Worm (Caenorhabditis elegans) whole organism, L2 larva: Measurements from ENCODE around the gene grl-3.

Experiments used
- C34F6.9 ChIP-seq: fragments of 150-350 bp; optimal IDR thresholded peaks from 2 replicates; lab custom pipeline; 2014; ENCODE audit warnings: missing biosample characterization, missing genetic modification characterization
- R02D3.7 ChIP-seq: fragments of 150-350 bp; optimal IDR thresholded peaks from 2 replicates; lab custom pipeline; 2014; ENCODE audit warnings: missing biosample characterization, missing genetic modification characterization
- Y55F3AM.14 ChIP-seq: fragments of 200-800 bp; sonication (Bioruptor generic); optimal IDR thresholded peaks from 2 replicates; lab custom pipeline; 2018; ENCODE audit warnings: mild to moderate bottlenecking, missing genetic modification characterization, missing compliant biosample characterization
- ZK546.5 ChIP-seq: sonication (generic microtip); optimal IDR thresholded peaks from 2 replicates; lab custom pipeline; 2017; ENCODE audit warnings: missing biosample characterization, missing genetic modification characterization
- alr-1 ChIP-seq: fragments of 150-350 bp; optimal IDR thresholded peaks from 2 replicates; lab custom pipeline; 2014; ENCODE audit warnings: missing biosample characterization, missing genetic modification characterization
- ama-1 ChIP-seq: fragments of 150-350 bp; optimal IDR thresholded peaks from 2 replicates; lab custom pipeline; 2018; ENCODE audit warnings: inconsistent platforms
- blmp-1 ChIP-seq: sonication (generic microtip); optimal IDR thresholded peaks from 2 replicates; lab custom pipeline; 2017; ENCODE audit warnings: missing genetic modification characterization, mild to moderate bottlenecking, missing compliant biosample characterization, antibody characterized with exemption, moderate library complexity; ENCODE audit not compliant: insufficient read depth
- ceh-16 ChIP-seq: fragments of 150-350 bp; optimal IDR thresholded peaks from 2 replicates; lab custom pipeline; 2014; ENCODE audit warnings: missing biosample characterization, missing genetic modification characterization
- ceh-82 ChIP-seq: fragments of 150-350 bp; optimal IDR thresholded peaks from 2 replicates; lab custom pipeline; 2014; ENCODE audit warnings: missing biosample characterization, missing genetic modification characterization
- crh-2 ChIP-seq: sonication (generic microtip); optimal IDR thresholded peaks from 2 replicates; lab custom pipeline; 2017; ENCODE audit warnings: missing biosample characterization, missing genetic modification characterization
- dmd-4 ChIP-seq: sonication (generic microtip); optimal IDR thresholded peaks from 2 replicates; lab custom pipeline; 2017; ENCODE audit warnings: missing biosample characterization, missing genetic modification characterization
- egl-27 ChIP-seq: sonication (generic microtip); optimal IDR thresholded peaks from 3 replicates; lab custom pipeline; 2017; ENCODE audit warnings: missing biosample characterization, missing genetic modification reagents, missing genetic modification characterization
- elt-1 ChIP-seq: fragments of 150-350 bp; optimal IDR thresholded peaks from 2 replicates; lab custom pipeline; 2014; ENCODE audit warnings: missing biosample characterization, missing genetic modification characterization
- elt-3 ChIP-seq: sonication (generic microtip); optimal IDR thresholded peaks from 2 replicates; lab custom pipeline; 2017; ENCODE audit warnings: missing biosample characterization, missing genetic modification characterization
- gmeb-1 ChIP-seq: fragments of 150-350 bp; optimal IDR thresholded peaks from 2 replicates; lab custom pipeline; 2014; ENCODE audit warnings: missing biosample characterization, missing genetic modification characterization
- lin-11 ChIP-seq: fragments of 150-350 bp; sonication (generic microtip); optimal IDR thresholded peaks from 2 replicates; lab custom pipeline; 2014; ENCODE audit warnings: missing biosample characterization, missing genetic modification characterization, inconsistent platforms, mixed read lengths
- lin-13 ChIP-seq: fragments of 150-350 bp; optimal IDR thresholded peaks from 2 replicates; lab custom pipeline; 2014; ENCODE audit warnings: missing biosample characterization, missing genetic modification reagents, missing genetic modification characterization
- lin-39 ChIP-seq: fragments of 150-350 bp; optimal IDR thresholded peaks from 2 replicates; lab custom pipeline; 2014; ENCODE audit warnings: missing biosample characterization, missing genetic modification reagents, missing genetic modification characterization
- lsy-2 ChIP-seq, 2 experiments: fragments of 150-350 bp in 1 of 2; sonication (generic microtip) in 1 of 2; optimal IDR thresholded peaks; 2 replicates each; lab custom pipeline; 2014 to 2017; ENCODE audit warnings: missing biosample characterization in 2 of 2, missing genetic modification characterization in 2 of 2
- mbf-1 ChIP-seq: sonication (generic microtip); optimal IDR thresholded peaks from 2 replicates; lab custom pipeline; 2017; ENCODE audit warnings: missing biosample characterization, missing genetic modification characterization
- mdl-1 ChIP-seq, 2 experiments: fragments of 150-350 bp in 1 of 2; sonication (generic microtip) in 1 of 2; optimal IDR thresholded peaks; 2 replicates each; lab custom pipeline; 2017; ENCODE audit warnings: missing biosample characterization in 2 of 2, missing genetic modification characterization in 2 of 2
- nhr-12 ChIP-seq: fragments of 150-350 bp; optimal IDR thresholded peaks from 2 replicates; lab custom pipeline; 2014; ENCODE audit warnings: missing biosample characterization, missing genetic modification characterization
- nhr-129 ChIP-seq: fragments of 150-350 bp; optimal IDR thresholded peaks from 2 replicates; lab custom pipeline; 2014; ENCODE audit warnings: missing biosample characterization, missing genetic modification characterization
- nhr-21 ChIP-seq: fragments of 150-350 bp; optimal IDR thresholded peaks from 2 replicates; lab custom pipeline; 2014; ENCODE audit warnings: missing biosample characterization, missing genetic modification characterization
- nhr-23 ChIP-seq: fragments of 150-350 bp; optimal IDR thresholded peaks from 2 replicates; lab custom pipeline; 2014; ENCODE audit warnings: missing biosample characterization, missing genetic modification reagents, missing genetic modification characterization
- nhr-25 ChIP-seq: fragments of 150-350 bp; sonication (generic microtip); optimal IDR thresholded peaks from 3 replicates; lab custom pipeline; 2014; ENCODE audit warnings: missing biosample characterization, missing genetic modification characterization
- nhr-77 ChIP-seq: fragments of 150-350 bp; optimal IDR thresholded peaks from 2 replicates; lab custom pipeline; 2014; ENCODE audit warnings: missing biosample characterization, missing genetic modification characterization
- sma-3 ChIP-seq: sonication (generic microtip); optimal IDR thresholded peaks from 2 replicates; lab custom pipeline; 2016; ENCODE audit warnings: missing genetic modification reagents, missing genetic modification characterization, missing compliant biosample characterization
- snpc-4 ChIP-seq: fragments of 150-350 bp; optimal IDR thresholded peaks from 2 replicates; lab custom pipeline; 2014; ENCODE audit warnings: missing biosample characterization, missing genetic modification characterization
- unc-39 ChIP-seq: fragments of 150-350 bp; optimal IDR thresholded peaks from 2 replicates; lab custom pipeline; 2014; ENCODE audit warnings: missing biosample characterization, missing genetic modification characterization
- unc-62 ChIP-seq: fragments of 150-350 bp; optimal IDR thresholded peaks from 2 replicates; lab custom pipeline; 2014; ENCODE audit warnings: missing biosample characterization, missing genetic modification reagents, missing genetic modification characterization
- zag-1 ChIP-seq: fragments of 150-350 bp; optimal IDR thresholded peaks from 2 replicates; lab custom pipeline; 2014; ENCODE audit warnings: missing biosample characterization, missing genetic modification characterization
- ztf-1 ChIP-seq: fragments of 200-800 bp; sonication (Bioruptor generic); conservative IDR thresholded peaks from 2 replicates; pipeline ENCODE4 v1.3.6; 2022; ENCODE audit warnings: missing genetic modification characterization, missing compliant biosample characterization
- ztf-4 ChIP-seq: fragments of 150-350 bp; optimal IDR thresholded peaks from 2 replicates; lab custom pipeline; 2014; ENCODE audit warnings: missing biosample characterization, missing genetic modification characterization

Gene grl-3

ce11 chrV:11421605-11422004 lies 10.3 kb downstream of the grl-3 start, which contains the start of gene des-2:
des-2 (minus strand) TSS chrV:11421705.
- TF ChIP-seq zag-1 (tag; lab: Kevin White, UChicago) (no peak), alr-1 (tag; lab: Kevin White, UChicago) (no peak)

ce11 chrV:11424565-11424964 lies 13.3 kb downstream of the grl-3 start, which contains the start of gene T26H10.2:
T26H10.2 (minus strand) TSS chrV:11424665.
- no peak for TF ChIP-seq crh-2
- TF ChIP-seq nhr-12 (tag; lab: Kevin White, UChicago) = no peak
- TF ChIP-seq sma-3 = no peak
- no peak for TF ChIP-seq ZK546.5
- no peak for TF ChIP-seq nhr-77 (tag; lab: Kevin White, UChicago)
- no peak for TF ChIP-seq lin-39 (tag; lab: Kevin White, UChicago)
- no peak for TF ChIP-seq unc-62
- TF ChIP-seq ceh-82 (tag; lab: Kevin White, UChicago) = no peak
- no peak for TF ChIP-seq lin-11 (tag; lab: Kevin White, UChicago)
- no peak for TF ChIP-seq egl-27 (tag; lab: Kevin White, UChicago)
- no peak for TF ChIP-seq lin-13 (GFP tag; lab: Kevin White, UChicago)
- TF ChIP-seq mdl-1 (tag; optimal IDR thresholded peaks at IDR 0.05; lab: Kevin White, UChicago) = no peak
- no peak for TF ChIP-seq ztf-1 (GFP tag; lab: Robert Waterston, UW)
- TF ChIP-seq alr-1 (tag; lab: Kevin White, UChicago) = no peak
- no peak for TF ChIP-seq R02D3.7
- no peak for TF ChIP-seq lsy-2 (tag; optimal IDR thresholded peaks at IDR 0.05; lab: Kevin White, UChicago)
- no peak for TF ChIP-seq ztf-4
- TF ChIP-seq snpc-4 = no peak
- no peak for TF ChIP-seq gmeb-1 (tag; lab: Kevin White, UChicago)

- TF ChIP-seq nhr-25 (tag; lab: Kevin White, UChicago) (no peak), lin-13 (GFP tag; lab: Kevin White, UChicago) (no peak), C34F6.9 (tag; lab: Kevin White, UChicago) (peak; percentile 36), nhr-23 (tag; lab: Kevin White, UChicago) (no peak), zag-1 (tag; lab: Kevin White, UChicago) (peak; percentile 43), gmeb-1 (tag; lab: Kevin White, UChicago) (no peak), lsy-2 (tag; optimal IDR thresholded peaks at IDR 0.05; lab: Kevin White, UChicago) (no peak)
Observed at ce11 chrV:11428728-11429127, 17.4 kb downstream of the grl-3 start.

- no peak for TF ChIP-seq elt-1 (tag; lab: Kevin White, UChicago)
- TF ChIP-seq nhr-129 (tag; lab: Kevin White, UChicago) = no peak
- no peak for TF ChIP-seq nhr-21
- TF ChIP-seq Y55F3AM.14 (GFP tag; lab: Kevin White, UChicago) = no peak
- TF ChIP-seq nhr-12 (tag; lab: Kevin White, UChicago) = no peak
- TF ChIP-seq unc-62 = no peak
- no peak for TF ChIP-seq ama-1 (lab: Kevin White, UChicago)
- no peak for TF ChIP-seq lin-39 (tag; lab: Kevin White, UChicago)
- TF ChIP-seq alr-1 (tag; lab: Kevin White, UChicago) = no peak
- TF ChIP-seq ceh-16 = no peak
- no peak for TF ChIP-seq elt-3 (tag; lab: Kevin White, UChicago)
- no peak for TF ChIP-seq sma-3
- no peak for TF ChIP-seq mbf-1
- no peak for TF ChIP-seq unc-39 (tag; lab: Kevin White, UChicago)
Observed at ce11 chrV:11430823-11431222, 19.5 kb downstream of the grl-3 start.

DNA sequence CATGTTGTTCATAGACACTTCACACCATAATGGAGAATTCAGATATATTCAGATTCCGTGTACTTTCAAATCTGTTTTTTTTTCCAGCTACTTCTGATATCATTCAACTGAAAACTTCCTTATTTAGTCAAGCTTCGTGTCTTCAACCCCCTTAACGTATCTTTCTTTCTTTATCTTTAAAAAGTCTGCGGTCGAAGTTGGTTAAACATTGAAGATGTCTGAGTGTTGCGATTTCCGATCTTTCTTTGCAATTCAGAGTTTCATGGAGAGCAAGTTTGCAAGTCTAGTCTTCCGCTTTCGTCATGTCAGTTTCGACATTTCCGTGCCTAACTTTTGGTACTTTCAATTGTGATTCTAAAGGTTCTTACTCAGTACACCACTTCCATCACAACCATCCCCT lies 23.9 kb downstream of the grl-3 start:
- TF ChIP-seq elt-1 (tag; lab: Kevin White, UChicago) (no peak), nhr-77 (tag; lab: Kevin White, UChicago) (no peak), dmd-4 (tag; lab: Kevin White, UChicago) (no peak)

DNA sequence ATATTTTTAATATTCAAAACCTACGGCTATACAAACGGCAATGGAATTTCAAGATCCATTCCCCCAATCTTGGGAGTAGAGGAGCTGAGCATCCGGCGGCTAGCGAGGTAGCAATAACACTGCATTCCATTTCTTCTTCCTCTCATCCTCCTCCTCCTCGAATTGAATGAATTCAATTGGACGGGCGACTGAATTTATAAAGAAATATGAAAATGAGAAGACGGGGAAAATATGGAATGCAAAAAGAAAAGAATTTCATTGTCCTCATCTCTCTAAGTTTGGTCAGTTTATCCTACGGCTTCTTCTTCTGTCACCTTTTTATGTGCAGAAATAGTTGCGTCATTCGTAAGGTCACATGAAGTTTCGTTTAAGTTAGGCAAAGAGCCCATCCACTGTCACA lies 25.1 kb downstream of the grl-3 start:
- TF ChIP-seq egl-27 (tag; lab: Kevin White, UChicago) (no peak), blmp-1 (tag; lab: Kevin White, UChicago) (no peak), nhr-77 (tag; lab: Kevin White, UChicago) (no peak)
